Worm (Caenorhabditis elegans): ENCODE results near the gene nspc-3.

- TF ChIP-seq klf-2 (GFP tag; conservative IDR thresholded peaks at IDR 0.05) (no peak), flt-1 (GFP tag; IDR thresholded peaks at IDR 0.05) (no peak; the same call in 1 of the 2 replicates), med-1 (GFP tag; optimal IDR thresholded peaks at IDR 0.05; ENCODE audit: insufficient read depth) (no peak)
Observed at ce11 chrX:8569159-8569558, 32.3 kb downstream of the nspc-3 start.

Measured in whole organism, midembryonic.